Worm (Caenorhabditis elegans): ENCODE results near the gene pdtf-1.

The pdtf-1 gene

DNA sequence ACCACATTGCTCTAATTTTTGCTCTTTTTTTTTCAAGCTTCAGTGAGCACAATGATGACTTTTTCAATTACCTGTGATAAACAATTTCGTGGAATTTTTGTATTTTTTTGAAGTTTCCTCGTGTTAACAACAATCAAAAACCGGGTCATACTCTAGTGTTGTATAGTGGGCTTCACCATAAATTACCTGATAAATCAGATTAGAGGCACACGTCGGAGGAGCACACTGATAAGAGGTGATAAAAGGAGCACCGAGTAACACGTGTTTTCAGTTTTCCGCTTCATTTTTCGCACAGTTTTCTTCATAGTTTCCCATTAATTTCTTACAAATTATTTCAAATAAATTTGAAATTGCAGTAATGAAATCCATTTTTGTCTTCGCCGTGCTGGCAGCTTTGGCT lies 48.5 kb downstream of the pdtf-1 start, which contains the start of gene spp-8 (continued):
- no peak for TF ChIP-seq daf-12 (tag; optimal IDR thresholded peaks at IDR 0.05)

DNA sequence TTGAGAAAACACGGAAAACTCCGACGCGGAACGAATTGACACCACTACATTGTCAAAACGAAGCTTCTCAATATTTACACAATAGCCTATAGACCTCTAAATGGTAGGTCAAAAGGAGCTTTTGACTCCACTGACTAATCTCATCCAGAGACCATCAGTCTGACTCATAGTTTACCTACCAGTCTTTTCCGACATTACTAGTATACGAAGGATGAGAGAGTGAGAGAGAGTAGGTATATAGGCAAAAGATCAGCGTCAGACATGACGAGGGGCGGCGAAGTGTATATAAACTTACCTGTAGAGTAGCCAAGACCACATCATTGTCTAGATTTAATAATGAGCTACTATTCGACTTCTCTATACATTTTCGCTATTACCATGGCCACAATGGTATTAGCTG lies 54.3 kb downstream of the pdtf-1 start, which contains the start of gene srlf-3:
srlf-3 (plus strand) TSS at position 301 of the 400 bp plus-strand sequence.
- TF ChIP-seq lin-1 (GFP tag; IDR thresholded peaks at IDR 0.05) = no peak
- no peak for TF ChIP-seq mdt-29 (GFP tag; IDR thresholded peaks at IDR 0.05)
- TF ChIP-seq lim-7 (GFP tag; IDR thresholded peaks at IDR 0.05) = no peak
- TF ChIP-seq mxl-3 (GFP tag; optimal IDR thresholded peaks at IDR 0.05) = no peak
- TF ChIP-seq snpc-4 (tag; optimal IDR thresholded peaks at IDR 0.05) = no peak
- TF ChIP-seq zfp-3 (GFP tag; conservative IDR thresholded peaks at IDR 0.05) = no peak
- peak; percentile 54 for TF ChIP-seq aha-1 (tag)
- TF ChIP-seq jun-1 (tag; optimal IDR thresholded peaks at IDR 0.05) = no peak

All from whole organism, L4 larva.